Worm (Caenorhabditis elegans) whole organism, mixed stage, embryonic: ENCODE data around the gene Y105C5B.25.
A peak's percentile ranks its signal among the peaks of the same experiment; 100 is the strongest.

Experiments
- M03D4.4 ChIP-seq: sonication (generic microtip); optimal IDR thresholded peaks from 2 replicates; lab custom pipeline; 2017; ENCODE audit warnings: mild to moderate bottlenecking, missing genetic modification characterization, missing compliant biosample characterization
- bed-3 ChIP-seq: fragments of 200-800 bp; sonication (Bioruptor generic); optimal IDR thresholded peaks from 3 replicates; lab custom pipeline; 2018; ENCODE audit warnings: mild to moderate bottlenecking, missing genetic modification characterization, moderate library complexity, missing compliant biosample characterization
- blmp-1 ChIP-seq: fragments of 150-350 bp; optimal IDR thresholded peaks from 2 replicates; lab custom pipeline; 2014; ENCODE audit warnings: missing biosample characterization, missing genetic modification characterization
- ceh-39 ChIP-seq: fragments of 150-350 bp; optimal IDR thresholded peaks from 2 replicates; lab custom pipeline; 2014; ENCODE audit warnings: missing biosample characterization, missing genetic modification characterization
- ceh-43 ChIP-seq: fragments of 200-800 bp; sonication (Bioruptor generic); optimal IDR thresholded peaks from 2 replicates; lab custom pipeline; 2018; ENCODE audit warnings: mild to moderate bottlenecking, missing genetic modification characterization, moderate library complexity, missing compliant biosample characterization
- ceh-83 ChIP-seq: fragments of 200-800 bp; sonication (Bioruptor generic); optimal IDR thresholded peaks from 2 replicates; lab custom pipeline; 2018; ENCODE audit warnings: mild to moderate bottlenecking, missing genetic modification characterization, missing compliant biosample characterization
- ces-1 ChIP-seq: fragments of 150-350 bp; optimal IDR thresholded peaks from 2 replicates; lab custom pipeline; 2014; ENCODE audit warnings: missing biosample characterization, missing genetic modification reagents, missing genetic modification characterization
- cnd-1 ChIP-seq: fragments of 200-800 bp; sonication (Bioruptor generic); optimal IDR thresholded peaks from 2 replicates; lab custom pipeline; 2018; ENCODE audit warnings: mild to moderate bottlenecking, missing genetic modification characterization, missing compliant biosample characterization
- drap-1 ChIP-seq: fragments of 200-800 bp; sonication (Bioruptor generic); optimal IDR thresholded peaks from 3 replicates; lab custom pipeline; 2018; ENCODE audit warnings: mild to moderate bottlenecking, missing genetic modification characterization, missing compliant biosample characterization
- elt-1 ChIP-seq: sonication (generic microtip); optimal IDR thresholded peaks from 2 replicates; lab custom pipeline; 2017; ENCODE audit warnings: missing genetic modification characterization, mild to moderate bottlenecking, missing compliant biosample characterization, antibody characterized with exemption, moderate library complexity, borderline replicate concordance; ENCODE audit not compliant: insufficient read depth
- elt-3 ChIP-seq: fragments of 150-350 bp; optimal IDR thresholded peaks from 2 replicates; lab custom pipeline; 2014; ENCODE audit warnings: missing biosample characterization, missing genetic modification characterization
- ham-2 ChIP-seq: fragments of 200-800 bp; sonication (Bioruptor generic); optimal IDR thresholded peaks from 2 replicates; lab custom pipeline; 2018; ENCODE audit warnings: mild to moderate bottlenecking, missing genetic modification characterization, missing compliant biosample characterization
- hlh-1 ChIP-seq: fragments of 150-350 bp; optimal IDR thresholded peaks from 2 replicates; lab custom pipeline; 2014; ENCODE audit warnings: missing biosample characterization, missing genetic modification reagents, missing genetic modification characterization
- lin-13 ChIP-seq: fragments of 150-350 bp; optimal IDR thresholded peaks from 2 replicates; lab custom pipeline; 2014; ENCODE audit warnings: missing biosample characterization, missing genetic modification characterization
- lsy-2 ChIP-seq: fragments of 150-350 bp; optimal IDR thresholded peaks from 2 replicates; lab custom pipeline; 2014; ENCODE audit warnings: missing biosample characterization, missing genetic modification characterization
- mab-5 ChIP-seq: fragments of 150-350 bp; optimal IDR thresholded peaks from 2 replicates; lab custom pipeline; 2014; ENCODE audit warnings: missing biosample characterization, missing genetic modification characterization
- mep-1 ChIP-seq: fragments of 150-350 bp; optimal IDR thresholded peaks from 2 replicates; lab custom pipeline; 2017; ENCODE audit warnings: missing biosample characterization, missing genetic modification reagents, missing genetic modification characterization, inconsistent platforms
- mls-2 ChIP-seq: sonication (generic microtip); optimal IDR thresholded peaks from 2 replicates; lab custom pipeline; 2016; ENCODE audit warnings: mild to moderate bottlenecking, missing genetic modification characterization, moderate library complexity, missing compliant biosample characterization
- nhr-237 ChIP-seq: fragments of 150-350 bp; optimal IDR thresholded peaks from 2 replicates; lab custom pipeline; 2014; ENCODE audit warnings: missing biosample characterization, missing genetic modification characterization
- nhr-28 ChIP-seq: fragments of 150-350 bp; optimal IDR thresholded peaks from 2 replicates; lab custom pipeline; 2014; ENCODE audit warnings: missing biosample characterization, missing genetic modification characterization
- nhr-76 ChIP-seq: sonication (generic microtip); optimal IDR thresholded peaks from 2 replicates; lab custom pipeline; 2017; ENCODE audit warnings: missing biosample characterization, missing genetic modification characterization
- pha-4 ChIP-seq: fragments of 150-350 bp; optimal IDR thresholded peaks from 2 replicates; lab custom pipeline; 2018; ENCODE audit warnings: missing biosample characterization, missing genetic modification reagents, missing genetic modification characterization
- snpc-4 ChIP-seq: fragments of 150-350 bp; optimal IDR thresholded peaks from 2 replicates; lab custom pipeline; 2014; ENCODE audit warnings: missing biosample characterization, missing genetic modification characterization
- sptf-1 ChIP-seq: sonication (generic microtip); optimal IDR thresholded peaks from 2 replicates; lab custom pipeline; 2017; ENCODE audit warnings: mild to moderate bottlenecking, missing genetic modification characterization, moderate library complexity, missing compliant biosample characterization
- tbx-8 ChIP-seq: fragments of 200-800 bp; sonication (Bioruptor generic); optimal IDR thresholded peaks from 2 replicates; lab custom pipeline; 2018; ENCODE audit warnings: mild to moderate bottlenecking, missing genetic modification characterization, moderate library complexity, missing compliant biosample characterization
- unc-120 ChIP-seq: sonication (generic microtip); optimal IDR thresholded peaks from 2 replicates; lab custom pipeline; 2017; ENCODE audit warnings: missing genetic modification characterization, missing compliant biosample characterization; ENCODE audit not compliant: poor library complexity, severe bottlenecking
- unc-39 ChIP-seq: fragments of 150-350 bp; optimal IDR thresholded peaks from 2 replicates; lab custom pipeline; 2014; ENCODE audit warnings: missing biosample characterization, missing genetic modification characterization

The Y105C5B.25 gene

ce11 chrIV:16184521-16184920 lies 37.6 kb upstream of the Y105C5B.25 start, which contains the start of gene Y105C5B.1413:
Gene Y105C5B.1413 (minus strand): TSS chrIV:16184621.
- no peak for TF ChIP-seq ces-1 (GFP tag; lab: Kevin White, UChicago)
- TF ChIP-seq, all 35 proteins: peak for 0

DNA sequence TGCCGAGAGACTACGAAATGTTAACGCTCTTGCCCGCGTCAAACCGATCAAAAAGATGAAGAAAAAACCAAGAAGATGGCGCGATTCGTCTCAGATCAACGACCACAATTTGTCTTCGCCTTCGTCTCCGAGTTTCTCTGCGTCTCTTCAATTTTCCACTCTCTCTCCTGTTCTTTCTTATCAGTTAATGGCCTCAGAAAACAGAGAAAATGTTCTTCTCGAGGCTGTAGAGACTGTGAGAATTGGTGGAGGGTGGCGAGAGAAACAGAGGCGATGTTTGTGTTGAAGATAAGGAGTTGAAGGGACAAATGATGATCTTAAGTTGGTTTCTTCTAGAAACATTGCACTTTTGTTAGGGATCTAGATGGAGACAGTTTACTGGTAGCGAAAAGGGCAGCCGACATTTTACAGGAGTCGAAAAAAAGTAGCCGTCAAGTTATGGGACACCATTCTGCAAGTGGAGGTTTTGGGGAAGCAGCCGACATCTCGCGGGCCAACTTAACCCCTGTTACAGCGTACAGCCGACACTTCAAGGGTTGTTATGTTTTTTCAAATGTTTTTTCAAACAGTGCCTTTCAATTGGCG lies 34.0 kb upstream of the Y105C5B.25 start:
- TF ChIP-seq elt-3 (peak; percentile 82), nhr-28 (tag; lab: Kevin White, UChicago) (no peak), snpc-4 (no peak)

DNA sequence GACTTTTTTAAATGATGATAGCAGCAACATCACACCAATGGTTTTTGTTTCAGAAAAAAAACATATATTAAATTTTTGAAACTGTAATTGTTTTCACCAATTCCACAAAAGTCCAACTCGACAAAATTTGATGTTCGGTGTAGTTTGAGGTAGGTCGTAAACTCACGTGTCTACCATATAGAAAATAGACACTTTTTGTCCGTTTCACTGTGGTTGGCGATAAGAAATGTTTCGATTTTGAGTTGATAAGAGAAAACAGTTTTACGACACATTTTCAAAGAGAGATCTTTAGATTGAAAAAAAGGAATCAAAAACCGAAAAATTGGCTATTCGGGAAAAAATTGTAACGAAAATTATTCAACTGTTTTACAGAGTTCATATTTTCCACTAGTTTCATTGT lies 31.5 kb upstream of the Y105C5B.25 start:
- no peak for TF ChIP-seq nhr-237 (tag; lab: Kevin White, UChicago)
- no peak for TF ChIP-seq elt-3
- no peak for TF ChIP-seq sptf-1 (tag; lab: Kevin White, UChicago)
- TF ChIP-seq ces-1 (GFP tag; lab: Kevin White, UChicago): no peak
- TF ChIP-seq ceh-39 (tag; lab: Kevin White, UChicago): no peak
- TF ChIP-seq ham-2 (GFP tag; lab: Kevin White, UChicago): no peak
- TF ChIP-seq M03D4.4 (tag; lab: Kevin White, UChicago): no peak
- TF ChIP-seq lsy-2: no peak
- TF ChIP-seq ceh-43: no peak
- TF ChIP-seq cnd-1: no peak
- no peak for TF ChIP-seq ceh-83 (GFP tag; lab: Kevin White, UChicago)
- TF ChIP-seq, all 35 proteins: peak for 0

- TF ChIP-seq tbx-8 (GFP tag; lab: Kevin White, UChicago) (no peak), lin-13 (tag; lab: Kevin White, UChicago) (no peak), bed-3 (no peak), nhr-76 (tag; lab: Kevin White, UChicago) (no peak), mls-2 (tag; lab: Kevin White, UChicago) (no peak), mab-5 (tag; lab: Kevin White, UChicago) (no peak), blmp-1 (tag; lab: Kevin White, UChicago) (no peak), mep-1 (tag; lab: Kevin White, UChicago) (no peak), unc-120 (tag; lab: Kevin White, UChicago) (no peak), elt-1 (tag; lab: Kevin White, UChicago) (no peak), ceh-39 (tag; lab: Kevin White, UChicago) (no peak), nhr-28 (tag; lab: Kevin White, UChicago) (no peak)
These were observed 29.9 kb upstream of the Y105C5B.25 start for ce11 chrIV:16176808-16177207.

ce11 chrIV:16172786-16173371 lies 25.9 kb upstream of the Y105C5B.25 start:
- TF ChIP-seq unc-120 (tag; lab: Kevin White, UChicago) (no peak), drap-1 (no peak), lsy-2 (no peak), ceh-83 (GFP tag; lab: Kevin White, UChicago) (no peak), unc-39 (tag; lab: Kevin White, UChicago) (no peak), elt-1 (tag; lab: Kevin White, UChicago) (no peak), pha-4 (tag; lab: Kevin White, UChicago) (no peak), lin-13 (tag; lab: Kevin White, UChicago) (no peak), blmp-1 (tag; lab: Kevin White, UChicago) (no peak)
- TF ChIP-seq, all 35 proteins: peak for 0

ce11 chrIV:16171326-16171725 lies 24.4 kb upstream of the Y105C5B.25 start:
- no peak for TF ChIP-seq cnd-1
- peak; percentile 64 for TF ChIP-seq hlh-1 (tag; lab: Kevin White, UChicago)
- TF ChIP-seq, all 35 proteins: peak for 1
